Fruit fly (Drosophila melanogaster): ENCODE results near the gene CG13392.

DNA sequence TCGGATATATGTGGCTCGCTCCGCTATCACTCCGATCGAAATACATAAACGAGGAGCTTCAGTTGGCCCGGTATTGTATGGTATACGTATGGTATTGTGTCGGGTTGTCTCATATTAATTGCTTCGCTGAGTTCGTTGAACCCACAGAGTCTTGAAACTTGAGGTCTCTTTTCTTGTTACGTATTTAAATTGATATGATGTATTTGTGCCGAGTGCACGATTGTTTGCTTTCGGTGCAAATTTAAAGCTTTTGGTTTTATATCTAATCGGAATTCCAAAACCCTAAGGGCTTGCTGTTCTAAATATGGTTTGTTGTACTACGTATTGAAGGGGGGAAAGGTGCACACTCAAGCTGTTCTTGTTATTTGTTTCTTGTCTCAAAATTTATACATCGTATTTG is 42.6 kb upstream of the CG13392 start:
- no peak for TF ChIP-seq CTCF (optimal IDR thresholded peaks at IDR 0.05)
- TF ChIP-seq CG8478 (optimal IDR thresholded peaks at IDR 0.05) = no peak

All from S2 (cell line).